Fruit fly (Drosophila melanogaster): ENCODE measurements around the gene ChT.

- no peak for TF ChIP-seq CG8478 (optimal IDR thresholded peaks at IDR 0.05)
- peak; percentile 61 for TF ChIP-seq Dll (optimal IDR thresholded peaks at IDR 0.05)
These were observed 21.9 kb upstream of the ChT start for dm6 chr3R:18658380-18658944.

Measured in whole organism.